Worm (Caenorhabditis elegans) whole organism, mixed stage, embryonic: ENCODE data around the gene clp-2.

Experiments
- blmp-1 ChIP-seq: fragments of 150-350 bp; optimal IDR thresholded peaks from 2 replicates; lab custom pipeline; 2014; ENCODE audit warnings: missing biosample characterization, missing genetic modification characterization
- nhr-12 ChIP-seq: fragments of 150-350 bp; optimal IDR thresholded peaks from 2 replicates; lab custom pipeline; 2014; ENCODE audit warnings: missing biosample characterization, missing genetic modification characterization
- nhr-2 ChIP-seq: fragments of 150-350 bp; optimal IDR thresholded peaks from 2 replicates; lab custom pipeline; 2014; ENCODE audit warnings: missing biosample characterization, missing genetic modification characterization
- pha-4 ChIP-seq: fragments of 150-350 bp; optimal IDR thresholded peaks from 2 replicates; lab custom pipeline; 2018; ENCODE audit warnings: missing biosample characterization, missing genetic modification reagents, missing genetic modification characterization
- sptf-1 ChIP-seq: sonication (generic microtip); optimal IDR thresholded peaks from 2 replicates; lab custom pipeline; 2017; ENCODE audit warnings: mild to moderate bottlenecking, missing genetic modification characterization, moderate library complexity, missing compliant biosample characterization

DNA sequence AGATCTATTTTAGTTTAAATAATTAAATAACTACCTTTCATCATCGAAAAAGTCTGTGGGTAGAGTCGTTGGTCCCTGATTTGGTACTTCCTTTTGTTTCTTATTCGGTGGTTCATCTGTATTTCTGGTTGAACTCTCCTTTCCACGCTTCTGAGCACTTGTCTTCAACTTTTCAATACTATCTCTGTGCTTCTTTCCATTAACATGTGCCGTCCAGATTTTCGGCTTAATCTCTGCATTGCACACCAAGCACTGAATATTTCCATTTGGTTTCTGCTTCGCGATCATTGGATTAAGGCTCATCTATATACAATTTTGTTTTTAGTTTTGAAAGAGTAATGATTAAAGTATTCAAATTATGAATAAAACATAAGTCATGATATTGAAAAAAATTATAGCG lies 3.9 kb downstream of the clp-2 start, which contains the start of gene sel-13:
- no peak for TF ChIP-seq pha-4 (tag; lab: Kevin White, UChicago)
- TF ChIP-seq sptf-1, result no peak
- no peak for TF ChIP-seq nhr-2 (tag; lab: Kevin White, UChicago)
- TF ChIP-seq nhr-12 (tag; lab: Kevin White, UChicago), result no peak
- no peak for TF ChIP-seq blmp-1 (tag; lab: Kevin White, UChicago)
